Fruit fly (Drosophila melanogaster): ENCODE data around the gene mRpL2.
A peak's percentile ranks its signal among the peaks of the same experiment; 100 is the strongest.

Gene mRpL2

dm6 chr3L:11148478-11149251 lies 28.0 kb downstream of the mRpL2 start (continued):
- TF ChIP-seq chif (GFP tag; optimal IDR thresholded peaks at IDR 0.05) (peak in 1 of 2 experiments; percentile 2), CG10654 (GFP tag; optimal IDR thresholded peaks at IDR 0.05) (peak; percentile 25), CG1233 (GFP tag; optimal IDR thresholded peaks at IDR 0.05) (no peak), CG12219 (GFP tag; optimal IDR thresholded peaks at IDR 0.05) (no peak), grn (GFP tag; optimal IDR thresholded peaks at IDR 0.05) (no peak), inv (GFP tag; IDR thresholded peaks at IDR 0.05; ENCODE audit: partially characterized antibody) (no peak), oc (tag; optimal IDR thresholded peaks at IDR 0.05) (peak; percentile 1), CHES-1-like (GFP tag; optimal IDR thresholded peaks at IDR 0.05) (no peak), CG31224 (GFP tag; IDR thresholded peaks at IDR 0.05) (no peak), Atf-2 (GFP tag; optimal IDR thresholded peaks at IDR 0.05) (no peak), Nf-YB (GFP tag; optimal IDR thresholded peaks at IDR 0.05) (no peak), sd (tag; optimal IDR thresholded peaks at IDR 0.05) (peak; percentile 47), Bteb2 (GFP tag; optimal IDR thresholded peaks at IDR 0.05) (no peak), bowl (GFP tag; IDR thresholded peaks at IDR 0.05) (no peak), CG7786 (GFP tag; optimal IDR thresholded peaks at IDR 0.05) (no peak), Sry-β (GFP tag; optimal IDR thresholded peaks at IDR 0.05) (no peak), kah (GFP tag; optimal IDR thresholded peaks at IDR 0.05) (no peak), CG4820 (GFP tag; optimal IDR thresholded peaks at IDR 0.05) (peak; percentile 41), CG10147 (GFP tag; optimal IDR thresholded peaks at IDR 0.05) (peak; percentile 32), CG11723 (GFP tag; optimal IDR thresholded peaks at IDR 0.05) (no peak), CG10959 (GFP tag; IDR thresholded peaks at IDR 0.05) (no peak), dmrt99B (tag; optimal IDR thresholded peaks at IDR 0.05) (peak; percentile 59), Ets65A (GFP tag) (no peak), tap (tag; optimal IDR thresholded peaks at IDR 0.05) (peak; percentile 42), stwl (tag; optimal IDR thresholded peaks at IDR 0.05) (no peak), CG9727 (GFP tag; optimal IDR thresholded peaks at IDR 0.05) (no peak), CG2678 (tag; optimal IDR thresholded peaks at IDR 0.05) (peak; percentile 65), CG15073 (GFP tag; optimal IDR thresholded peaks at IDR 0.05) (no peak), CG32767 (GFP tag; IDR thresholded peaks at IDR 0.05) (peak; percentile 39; the same call in 1 of the 2 replicates), CG1024 (GFP tag; IDR thresholded peaks at IDR 0.05) (no peak), trem (tag; optimal IDR thresholded peaks at IDR 0.05) (peak; percentile 35), CG34224 (GFP tag; IDR thresholded peaks at IDR 0.05; ENCODE audit: partially characterized antibody) (no peak), shn (GFP tag; optimal IDR thresholded peaks at IDR 0.05) (no peak), CG7357 (GFP tag; IDR thresholded peaks at IDR 0.05) (peak; percentile 20; the same call in 1 of the 3 replicates), CG30431 (GFP tag; optimal IDR thresholded peaks at IDR 0.05) (no peak), crp (GFP tag; optimal IDR thresholded peaks at IDR 0.05) (no peak), sna (GFP tag; IDR thresholded peaks at IDR 0.05; ENCODE audit: partially characterized antibody) (no peak), trh (GFP tag; optimal IDR thresholded peaks at IDR 0.05) (no peak), CG10321 (GFP tag; IDR thresholded peaks at IDR 0.05) (no peak), Scr (GFP tag; IDR thresholded peaks at IDR 0.05; ENCODE audit: partially characterized antibody) (no peak), Ada2b (GFP tag; IDR thresholded peaks at IDR 0.05) (0 out of 2 replicates have a peak, but pooled peaks have one; percentile 21), jumu (GFP tag; optimal IDR thresholded peaks at IDR 0.05) (no peak)

All from whole organism, embryonic.